Worm (Caenorhabditis elegans) whole organism, young adult: ENCODE measurements around the gene adbp-1.

Source experiments
- F23B12.7 ChIP-seq: sonication (generic microtip); optimal IDR thresholded peaks from 2 replicates; lab custom pipeline; 2017; ENCODE audit warnings: missing genetic modification characterization, mild to moderate bottlenecking, missing compliant biosample characterization, antibody characterized with exemption, moderate library complexity; ENCODE audit not compliant: insufficient read depth
- F49E8.2 ChIP-seq: sonication (generic microtip); optimal IDR thresholded peaks from 3 replicates; lab custom pipeline; 2017; ENCODE audit warnings: missing genetic modification characterization, mild to moderate bottlenecking, missing compliant biosample characterization, antibody characterized with exemption, moderate library complexity; ENCODE audit not compliant: insufficient read depth
- ama-1 ChIP-seq, 3 experiments: fragments of 150-350 bp in 1 of 3; sonication (generic microtip) in 2 of 3; optimal IDR thresholded peaks; 2 replicates each; lab custom pipeline; 2014 to 2018; ENCODE audit warnings: missing biosample characterization in 2 of 3, missing genetic modification characterization in 2 of 3, missing genetic modification reagents in 2 of 3
- athp-1 ChIP-seq: sonication (generic microtip); optimal IDR thresholded peaks from 2 replicates; lab custom pipeline; 2017; ENCODE audit warnings: mild to moderate bottlenecking, missing genetic modification characterization, missing compliant biosample characterization
- attf-5 ChIP-seq: fragments of 200-800 bp; sonication (Bioruptor generic); optimal IDR thresholded peaks from 2 replicates; lab custom pipeline; 2018; ENCODE audit warnings: mild to moderate bottlenecking, missing genetic modification characterization, missing compliant biosample characterization
- cebp-2 ChIP-seq: fragments of 200-800 bp; sonication (Bioruptor generic); IDR thresholded peaks from 2 replicates; pipeline ENCODE4 v1.3.6; 2022; ENCODE audit warnings: missing genetic modification characterization, missing compliant biosample characterization
- dpff-1 ChIP-seq: sonication (generic microtip); optimal IDR thresholded peaks from 2 replicates; lab custom pipeline; 2017; ENCODE audit warnings: mild to moderate bottlenecking, missing genetic modification characterization, missing compliant biosample characterization
- egrh-3 ChIP-seq: fragments of 200-800 bp; sonication (Bioruptor generic); IDR thresholded peaks from 2 replicates; pipeline ENCODE4 v1.3.6; 2022; ENCODE audit warnings: missing genetic modification reagents, missing genetic modification characterization, missing compliant biosample characterization
- lin-35 ChIP-seq, 3 experiments: fragments of 150-350 bp in 2 of 3; sonication (generic microtip) in 1 of 3; optimal IDR thresholded peaks; 2 replicates each; lab custom pipeline; 2014 to 2018; ENCODE audit warnings: missing biosample characterization in 3 of 3, missing genetic modification characterization in 3 of 3, missing genetic modification reagents in 3 of 3
- nhr-179 ChIP-seq: sonication (generic microtip); optimal IDR thresholded peaks from 2 replicates; lab custom pipeline; 2016; ENCODE audit warnings: mild to moderate bottlenecking, missing genetic modification characterization, missing compliant biosample characterization
- snpc-1.1 ChIP-seq: sonication (generic microtip); optimal IDR thresholded peaks from 2 replicates; lab custom pipeline; 2017; ENCODE audit warnings: missing genetic modification characterization, mild to moderate bottlenecking, missing compliant biosample characterization, antibody characterized with exemption, moderate library complexity, missing genotype, missing genetic modification reagents; ENCODE audit not compliant: insufficient read depth

DNA sequence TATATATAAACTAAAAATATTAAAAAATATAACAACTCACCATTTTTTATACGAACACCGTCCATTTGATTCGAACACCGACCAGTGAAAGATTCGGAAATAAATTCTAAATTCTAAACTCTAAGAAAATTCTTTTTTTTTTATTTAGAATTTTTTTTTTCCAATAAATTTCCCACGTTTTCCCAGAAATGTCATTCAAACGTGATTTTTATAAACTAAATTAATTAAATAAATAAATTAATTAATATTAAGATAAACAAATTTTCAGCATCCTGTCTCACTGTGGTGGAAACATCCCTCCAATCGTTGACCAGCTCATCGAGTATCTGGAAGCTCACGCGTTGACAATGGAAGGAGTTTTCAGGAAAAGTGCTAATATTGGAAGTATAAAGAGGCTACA lies 23.6 kb downstream of the adbp-1 start, which contains the start of gene klp-17:
- TF ChIP-seq F23B12.7 (tag; lab: Kevin White, UChicago) (no peak), cebp-2 (GFP tag; lab: Robert Waterston, UW) (no peak), F49E8.2 (no peak), nhr-179 (tag; lab: Kevin White, UChicago) (no peak), dpff-1 (tag; lab: Kevin White, UChicago) (no peak), snpc-1.1 (tag; lab: Kevin White, UChicago) (no peak), ama-1 (optimal IDR thresholded peaks at IDR 0.05; lab: Kevin White, UChicago) (no peak), ama-1 (GFP tag; optimal IDR thresholded peaks at IDR 0.05; lab: Kevin White, UChicago) (no peak), attf-5 (no peak), egrh-3 (GFP tag; lab: Robert Waterston, UW) (no peak), athp-1 (tag; lab: Kevin White, UChicago) (no peak), lin-35 (GFP tag; optimal IDR thresholded peaks at IDR 0.05; lab: Kevin White, UChicago) (no peak)
